Worm (Caenorhabditis elegans) whole organism, L4/young adult: Measurements from ENCODE around the gene F20G2.5.

Experiments
- W03F9.2 ChIP-seq: fragments of 150-350 bp; optimal IDR thresholded peaks from 2 replicates; lab custom pipeline; 2014; ENCODE audit warnings: missing biosample characterization, missing genetic modification characterization
- dao-5 ChIP-seq: sonication (generic microtip); optimal IDR thresholded peaks from 2 replicates; lab custom pipeline; 2016; ENCODE audit warnings: missing genotype, missing genetic modification characterization, moderate library complexity, missing compliant biosample characterization
- him-1 ChIP-seq: sonication (generic microtip); optimal IDR thresholded peaks from 2 replicates; lab custom pipeline; 2016; ENCODE audit warnings: missing genotype, missing genetic modification reagents, missing genetic modification characterization, missing compliant biosample characterization

The F20G2.5 gene

ce11 chrV:13762426-13763127, 8.7 kb upstream of the F20G2.5 start, which contains the start of gene F20G2.6:
TSS of gene F20G2.6 (plus strand) at chrV:13763077.
- no peak for TF ChIP-seq W03F9.2 (tag; lab: Kevin White, UChicago)
- no peak for TF ChIP-seq dao-5
- TF ChIP-seq him-1 (tag; lab: Kevin White, UChicago), result no peak

ce11 chrV:13763723-13764122, 7.6 kb upstream of the F20G2.5 start:
- TF ChIP-seq dao-5, result no peak
- no peak for TF ChIP-seq W03F9.2 (tag; lab: Kevin White, UChicago)
- TF ChIP-seq him-1 (tag; lab: Kevin White, UChicago), result no peak

- TF ChIP-seq dao-5 (no peak), W03F9.2 (tag; lab: Kevin White, UChicago) (no peak), him-1 (tag; lab: Kevin White, UChicago) (no peak)
Observed at ce11 chrV:13768388-13768787, 2.9 kb upstream of the F20G2.5 start, which contains the start of gene F20G2.3. TSS of gene F20G2.3 (minus strand) at chrV:13768488.

- no peak for TF ChIP-seq him-1 (tag; lab: Kevin White, UChicago)
- TF ChIP-seq W03F9.2 (tag; lab: Kevin White, UChicago), result no peak
Observed at ce11 chrV:13768941-13769436, 2.3 kb upstream of the F20G2.5 start, which contains the start of gene nas-24. TSS of gene nas-24 (plus strand) at chrV:13769386.

DNA sequence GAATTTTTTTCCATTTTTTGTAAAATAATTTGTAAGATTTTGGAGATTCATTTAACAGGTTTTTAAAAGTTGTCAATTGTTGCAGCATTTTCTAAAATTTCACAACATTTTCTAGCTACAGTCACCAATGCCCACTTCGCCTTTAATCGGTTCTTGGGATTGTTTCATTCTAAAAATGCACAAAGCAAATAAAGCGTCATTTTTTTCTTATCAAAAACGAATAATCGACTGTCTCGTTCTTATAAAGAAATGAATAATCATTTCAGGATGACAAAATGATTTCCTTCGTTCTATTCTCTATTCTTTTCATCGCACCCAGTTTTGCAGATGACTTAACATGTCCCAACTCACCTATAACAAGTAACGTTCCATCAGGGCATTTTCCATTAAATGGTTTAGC, 4.2 kb downstream of the F20G2.5 start, which contains the start of gene F53C11.1:
F53C11.1 (plus strand) TSS at position 268 of the 400 bp plus-strand sequence.
- no peak for TF ChIP-seq W03F9.2 (tag; lab: Kevin White, UChicago)
- TF ChIP-seq him-1 (tag; lab: Kevin White, UChicago), result no peak
- TF ChIP-seq dao-5, result no peak

ce11 chrV:13777857-13778256, 6.5 kb downstream of the F20G2.5 start, which contains the start of gene F53C11.9:
TSS of gene F53C11.9 (plus strand) at chrV:13778015.
- TF ChIP-seq W03F9.2 (tag; lab: Kevin White, UChicago) (no peak), dao-5 (no peak), him-1 (tag; lab: Kevin White, UChicago) (no peak)

DNA sequence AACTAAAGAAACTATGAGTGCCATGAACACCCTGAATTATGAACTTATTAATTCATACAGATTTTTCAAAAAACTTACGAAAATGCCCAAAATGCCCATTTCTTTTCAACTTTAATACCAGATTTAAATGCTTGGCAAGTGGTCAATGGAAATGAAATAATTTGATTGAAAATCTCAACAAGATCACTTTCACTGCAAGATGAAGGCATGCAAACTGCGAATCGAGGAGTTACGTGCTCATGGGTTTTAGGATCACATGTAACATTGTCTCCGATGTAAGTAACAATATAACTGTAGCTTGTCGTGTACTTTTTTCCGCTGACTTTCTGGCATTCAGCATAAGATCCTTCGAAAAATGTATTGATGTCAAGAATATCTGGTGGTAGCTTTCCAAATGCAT, 9.6 kb downstream of the F20G2.5 start:
- TF ChIP-seq W03F9.2 (tag; lab: Kevin White, UChicago) (no peak), him-1 (tag; lab: Kevin White, UChicago) (no peak), dao-5 (no peak)

DNA sequence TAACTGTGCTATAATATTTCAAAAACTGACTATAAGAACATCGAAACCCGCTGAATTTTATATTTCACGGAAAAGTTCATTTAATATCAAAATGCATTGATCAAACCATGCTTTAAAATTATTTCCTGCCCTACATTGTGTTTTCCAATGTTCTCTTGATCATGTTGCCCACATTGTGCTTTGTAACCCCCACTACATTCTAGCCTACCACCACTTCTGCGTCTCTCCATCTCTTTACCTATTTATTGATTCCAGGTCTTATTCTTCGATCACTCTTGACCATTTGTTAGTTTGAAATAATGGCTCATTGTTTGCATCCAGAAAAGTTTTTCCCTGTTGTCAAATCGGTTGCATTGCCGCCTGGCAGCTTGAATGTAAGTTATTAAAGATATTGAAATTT, 10.9 kb downstream of the F20G2.5 start, which contains the start of gene decr-1.1:
decr-1.1 (plus strand) TSS at position 210 of the 400 bp plus-strand sequence.
- no peak for TF ChIP-seq him-1 (tag; lab: Kevin White, UChicago)
- TF ChIP-seq W03F9.2 (tag; lab: Kevin White, UChicago), result no peak
- no peak for TF ChIP-seq dao-5

ce11 chrV:13785767-13786166, 14.5 kb downstream of the F20G2.5 start:
- TF ChIP-seq W03F9.2 (tag; lab: Kevin White, UChicago) (no peak), him-1 (tag; lab: Kevin White, UChicago) (no peak), dao-5 (no peak)

DNA sequence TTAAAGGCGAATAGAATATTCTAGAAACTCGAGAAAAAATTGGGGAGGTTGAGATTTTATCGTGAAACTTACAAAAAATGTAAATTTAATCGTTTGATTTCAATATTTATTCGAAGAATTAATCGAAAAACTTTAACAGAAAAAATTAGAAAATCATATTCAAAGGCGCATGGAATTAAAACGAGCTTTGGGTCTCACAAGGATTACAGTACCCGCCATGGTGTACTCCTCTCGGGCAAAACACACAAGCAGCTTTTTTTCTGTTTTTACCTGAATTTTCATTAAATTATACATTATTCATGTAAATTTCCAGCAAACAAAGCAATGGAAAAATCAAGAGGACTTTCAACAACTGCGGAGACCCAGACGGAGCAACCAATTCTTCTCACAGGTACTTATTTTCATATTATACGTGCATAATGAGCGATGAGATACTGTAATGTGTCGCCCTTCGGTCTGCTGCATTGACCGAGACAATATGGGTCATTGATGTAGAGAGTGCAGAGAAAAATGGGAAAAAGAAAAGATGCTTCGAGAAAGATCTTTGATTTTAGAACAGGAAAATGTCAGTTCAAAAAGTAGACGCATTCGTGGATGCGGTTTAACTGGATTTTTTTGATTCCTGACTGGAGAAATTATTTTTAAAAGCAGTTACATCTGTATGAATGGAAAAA, 16.1 kb downstream of the F20G2.5 start, which contains the start of the genes F53C11.4 and F53C11.5:
F53C11.4 (minus strand) TSS at position 128 of the 674 bp plus-strand sequence.
F53C11.5 (plus strand) TSS at position 325 of the 674 bp plus-strand sequence.
- TF ChIP-seq W03F9.2 (tag; lab: Kevin White, UChicago) (peak; percentile 3), him-1 (tag; lab: Kevin White, UChicago) (no peak), dao-5 (no peak)

DNA sequence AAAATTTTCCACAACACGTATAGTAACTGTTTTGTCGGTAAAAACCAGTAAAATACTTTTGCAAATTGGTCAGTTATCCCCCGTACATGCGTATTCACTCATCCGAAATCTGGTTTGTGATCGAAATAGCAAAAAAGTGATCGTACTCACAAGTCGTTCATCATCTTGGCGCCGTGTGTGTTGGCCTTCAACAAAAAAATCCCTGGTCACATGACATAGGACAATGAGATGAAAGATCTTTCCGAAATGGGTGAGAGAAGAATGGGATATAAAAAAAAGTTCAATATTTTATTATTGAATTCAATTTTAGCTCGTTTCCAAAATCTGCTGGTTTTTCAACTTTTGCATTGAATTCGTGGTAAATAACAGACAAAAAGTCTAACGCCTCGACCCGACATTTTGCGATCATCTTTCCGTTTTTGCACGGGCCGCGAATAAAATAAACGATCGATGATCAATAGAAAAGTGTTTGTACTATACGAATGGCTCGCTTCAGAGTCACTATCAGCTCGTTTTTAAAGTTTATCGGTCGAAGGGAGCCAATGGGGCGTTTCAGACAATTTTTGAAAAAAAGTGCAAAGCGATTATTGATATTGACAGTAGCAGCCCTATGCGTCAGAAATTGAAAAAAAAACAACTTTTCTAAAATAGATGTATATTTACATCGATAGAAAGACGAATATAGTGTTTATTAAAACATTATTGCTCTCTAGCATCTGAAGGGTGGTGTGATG, 16.8 kb downstream of the F20G2.5 start:
- TF ChIP-seq dao-5 (no peak), W03F9.2 (tag; lab: Kevin White, UChicago) (no peak), him-1 (tag; lab: Kevin White, UChicago) (no peak)

ce11 chrV:13789362-13789761, 18.1 kb downstream of the F20G2.5 start:
- TF ChIP-seq dao-5, result no peak
- TF ChIP-seq him-1 (tag; lab: Kevin White, UChicago), result peak; percentile 58
- peak; percentile 84 for TF ChIP-seq W03F9.2 (tag; lab: Kevin White, UChicago)

DNA sequence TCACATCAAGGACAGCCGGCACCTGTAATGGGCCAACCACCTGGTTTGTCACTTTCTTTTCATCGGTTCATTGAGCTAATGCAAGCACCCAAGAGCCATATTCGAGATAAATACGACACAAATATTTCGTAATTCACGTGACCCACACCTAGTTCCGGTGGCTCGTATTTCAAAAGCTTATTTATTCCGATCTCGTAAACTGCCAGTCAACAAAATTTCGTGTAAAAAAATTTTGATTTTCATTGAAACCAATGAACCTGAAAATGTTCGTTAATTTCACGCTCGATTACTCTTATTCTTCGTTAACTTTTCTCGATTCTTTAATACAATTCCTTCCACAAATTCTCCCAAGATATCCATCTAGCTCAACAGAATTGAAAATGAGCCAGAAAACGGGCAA, 18.8 kb downstream of the F20G2.5 start:
- TF ChIP-seq him-1 (tag; lab: Kevin White, UChicago) (no peak), W03F9.2 (tag; lab: Kevin White, UChicago) (no peak), dao-5 (no peak)
